Worm (Caenorhabditis elegans) whole organism, L4 larva: ENCODE data around the gene ncr-1.
A peak's percentile ranks its signal among the peaks of the same experiment; 100 is the strongest.

Experiments
- F10B5.3 ChIP-seq: sonication (generic microtip); optimal IDR thresholded peaks from 2 replicates; lab custom pipeline; 2016; ENCODE audit warnings: mild to moderate bottlenecking, missing genetic modification characterization, missing compliant biosample characterization
- F26F4.8 ChIP-seq: fragments of 200-800 bp; sonication (Bioruptor generic); conservative IDR thresholded peaks from 2 replicates; pipeline ENCODE4 v1.3.6; 2022; ENCODE audit warnings: missing genetic modification characterization, missing compliant biosample characterization
- F49E8.2 ChIP-seq: sonication (generic microtip); optimal IDR thresholded peaks from 2 replicates; lab custom pipeline; 2016; ENCODE audit warnings: missing compliant biosample characterization, mild to moderate bottlenecking, missing genetic modification characterization, borderline replicate concordance
- R02D3.7 ChIP-seq: fragments of 150-350 bp; sonication (generic microtip); optimal IDR thresholded peaks from 3 replicates; lab custom pipeline; 2014; ENCODE audit warnings: missing biosample characterization, missing genetic modification characterization
- T20F7.1 ChIP-seq: fragments of 200-800 bp; sonication (Bioruptor generic); optimal IDR thresholded peaks from 2 replicates; lab custom pipeline; 2018; ENCODE audit warnings: mild to moderate bottlenecking, missing genetic modification characterization, missing compliant biosample characterization
- Y5F2A.4 ChIP-seq: fragments of 200-800 bp; sonication (Bioruptor generic); optimal IDR thresholded peaks from 2 replicates; lab custom pipeline; 2018; ENCODE audit warnings: mild to moderate bottlenecking, missing genetic modification characterization, missing compliant biosample characterization
- ZK546.5 ChIP-seq, 2 experiments: sonication (generic microtip); optimal IDR thresholded peaks; 2 replicates each; lab custom pipeline; 2017; ENCODE audit warnings: missing biosample characterization in 2 of 2, missing genetic modification characterization in 2 of 2
- aha-1 ChIP-seq: fragments of 150-350 bp; peaks from one replicate; lab custom pipeline; 2014; ENCODE audit warnings: missing biosample characterization, missing genetic modification characterization
- arid-1 ChIP-seq: fragments of 200-800 bp; sonication (Bioruptor generic); conservative IDR thresholded peaks from 2 replicates; pipeline ENCODE4 v1.3.6; 2022; ENCODE audit warnings: missing genetic modification reagents, missing genetic modification characterization, missing compliant biosample characterization
- attf-4 ChIP-seq: sonication (generic microtip); optimal IDR thresholded peaks from 3 replicates; lab custom pipeline; 2017; ENCODE audit warnings: missing biosample characterization, missing genetic modification characterization
- ceh-28 ChIP-seq: fragments of 150-350 bp; optimal IDR thresholded peaks from 2 replicates; lab custom pipeline; 2014; ENCODE audit warnings: missing biosample characterization, missing genetic modification reagents, missing genetic modification characterization
- ceh-44 ChIP-seq: fragments of 200-800 bp; sonication (Bioruptor generic); IDR thresholded peaks from 2 replicates; pipeline ENCODE4 v1.3.6; 2022; ENCODE audit warnings: missing genetic modification reagents, missing genetic modification characterization, missing compliant biosample characterization
- ceh-62 ChIP-seq: sonication (generic microtip); optimal IDR thresholded peaks from 2 replicates; lab custom pipeline; 2017; ENCODE audit warnings: missing biosample characterization, missing genetic modification characterization
- daf-8 ChIP-seq: fragments of 200-800 bp; sonication (Bioruptor generic); IDR thresholded peaks from 2 replicates; pipeline ENCODE4 v1.3.6; 2022; ENCODE audit warnings: missing genetic modification characterization, missing compliant biosample characterization
- fkh-10 ChIP-seq: fragments of 150-350 bp; optimal IDR thresholded peaks from 2 replicates; lab custom pipeline; 2014; ENCODE audit warnings: missing biosample characterization, missing genetic modification reagents, missing genetic modification characterization
- fos-1 ChIP-seq: fragments of 150-350 bp; optimal IDR thresholded peaks from 2 replicates; lab custom pipeline; 2014; ENCODE audit warnings: missing biosample characterization, missing genetic modification characterization
- hif-1 ChIP-seq, 2 experiments: sonication (generic microtip); optimal IDR thresholded peaks; 2 replicates each; lab custom pipeline; 2016 to 2017; ENCODE audit warnings: missing compliant biosample characterization in 2 of 2, missing genetic modification characterization in 2 of 2, missing genetic modification reagents in 2 of 2, missing genotype in 2 of 2, mild to moderate bottlenecking in 1 of 2
- hlh-11 ChIP-seq: fragments of 200-800 bp; sonication (Bioruptor generic); optimal IDR thresholded peaks from 2 replicates; lab custom pipeline; 2018; ENCODE audit warnings: mild to moderate bottlenecking, missing genetic modification characterization, missing compliant biosample characterization
- hmg-1.1 ChIP-seq: fragments of 200-800 bp; sonication (Bioruptor generic); IDR thresholded peaks from 2 replicates; pipeline ENCODE4 v1.3.6; 2022; ENCODE audit warnings: missing genetic modification reagents, missing genetic modification characterization, missing compliant biosample characterization
- lim-7 ChIP-seq: fragments of 200-800 bp; sonication (Bioruptor generic); IDR thresholded peaks from 2 replicates; pipeline ENCODE4 v1.3.6; 2022; ENCODE audit warnings: missing genetic modification characterization, missing compliant biosample characterization
- lin-1 ChIP-seq: fragments of 200-800 bp; sonication (Bioruptor generic); IDR thresholded peaks from 2 replicates; pipeline ENCODE4 v1.3.6; 2022; ENCODE audit warnings: missing genetic modification reagents, missing genetic modification characterization, missing compliant biosample characterization
- lin-15B ChIP-seq: fragments of 150-350 bp; sonication (generic microtip); optimal IDR thresholded peaks from 3 replicates; lab custom pipeline; 2014; ENCODE audit warnings: missing biosample characterization, missing genetic modification characterization
- lin-29 ChIP-seq: fragments of 200-800 bp; sonication (Bioruptor generic); IDR thresholded peaks from 2 replicates; pipeline ENCODE4 v1.3.6; 2022; ENCODE audit warnings: missing genetic modification reagents, missing genetic modification characterization, missing compliant biosample characterization
- lir-3 ChIP-seq: sonication (generic microtip); optimal IDR thresholded peaks from 2 replicates; lab custom pipeline; 2016; ENCODE audit warnings: mild to moderate bottlenecking, missing genetic modification characterization, missing compliant biosample characterization
- lsy-2 ChIP-seq, 2 experiments: fragments of 150-350 bp in 1 of 2; sonication (generic microtip) in 1 of 2; optimal IDR thresholded peaks; 2 replicates each; lab custom pipeline; 2014 to 2017; ENCODE audit warnings: missing biosample characterization in 2 of 2, missing genetic modification characterization in 2 of 2
- madf-5 ChIP-seq, 2 experiments: fragments of 200-800 bp; sonication (Bioruptor generic); IDR thresholded peaks; 2 replicates each; pipeline ENCODE4 v1.3.6; 2022; ENCODE audit warnings: missing compliant biosample characterization in 2 of 2, missing genetic modification characterization in 2 of 2
- madf-9 ChIP-seq: fragments of 200-800 bp; sonication (Bioruptor generic); conservative IDR thresholded peaks from 2 replicates; pipeline ENCODE4 v1.3.6; 2022; ENCODE audit warnings: missing genetic modification reagents, missing genetic modification characterization, missing compliant biosample characterization
- mep-1 ChIP-seq: fragments of 150-350 bp; sonication (generic microtip); optimal IDR thresholded peaks from 3 replicates; lab custom pipeline; 2014; ENCODE audit warnings: missing biosample characterization, missing genetic modification characterization
- mxl-2 ChIP-seq: fragments of 200-800 bp; sonication (Bioruptor generic); conservative IDR thresholded peaks from 2 replicates; pipeline ENCODE4 v1.3.6; 2022; ENCODE audit warnings: missing genetic modification reagents, missing genetic modification characterization, missing compliant biosample characterization
- mxl-3 ChIP-seq: fragments of 200-800 bp; sonication (Bioruptor generic); optimal IDR thresholded peaks from 2 replicates; lab custom pipeline; 2018; ENCODE audit warnings: mild to moderate bottlenecking, missing genetic modification characterization, missing compliant biosample characterization
- nhr-10 ChIP-seq: fragments of 150-350 bp; optimal IDR thresholded peaks from 2 replicates; lab custom pipeline; 2014; ENCODE audit warnings: missing biosample characterization, missing genetic modification characterization
- nhr-102 ChIP-seq: sonication (generic microtip); optimal IDR thresholded peaks from 2 replicates; lab custom pipeline; 2016; ENCODE audit warnings: mild to moderate bottlenecking, missing genetic modification characterization, moderate library complexity, missing compliant biosample characterization
- nhr-111 ChIP-seq: fragments of 200-800 bp; sonication (Bioruptor generic); optimal IDR thresholded peaks from 2 replicates; lab custom pipeline; 2018; ENCODE audit warnings: mild to moderate bottlenecking, missing genetic modification characterization, missing compliant biosample characterization
- nhr-237 ChIP-seq: sonication (generic microtip); optimal IDR thresholded peaks from 2 replicates; lab custom pipeline; 2017; ENCODE audit warnings: missing biosample characterization, missing genetic modification characterization
- nhr-25 ChIP-seq: sonication (generic microtip); optimal IDR thresholded peaks from 2 replicates; lab custom pipeline; 2017; ENCODE audit warnings: missing genetic modification characterization, mild to moderate bottlenecking, missing compliant biosample characterization, antibody characterized with exemption, moderate library complexity, borderline replicate concordance; ENCODE audit not compliant: insufficient read depth
- nhr-42 ChIP-seq: fragments of 200-800 bp; sonication (Bioruptor generic); IDR thresholded peaks from 2 replicates; pipeline ENCODE4 v1.3.6; 2022; ENCODE audit warnings: missing genetic modification characterization, missing compliant biosample characterization
- nhr-77 ChIP-seq: fragments of 150-350 bp; optimal IDR thresholded peaks from 2 replicates; lab custom pipeline; 2014; ENCODE audit warnings: missing biosample characterization, missing genetic modification characterization
- pha-4 ChIP-seq, 2 experiments: fragments of 150-350 bp in 1 of 2; fragments of 200-800 bp in 1 of 2; sonication (Bioruptor generic) in 1 of 2; IDR thresholded peaks in 1 of 2; optimal IDR thresholded peaks in 1 of 2; 2 replicates each; pipeline versions ENCODE4 v1.3.6 to Lab custom; 2014 to 2022; ENCODE audit warnings: missing genetic modification characterization in 2 of 2, missing genetic modification reagents in 2 of 2, missing biosample characterization in 1 of 2, missing compliant biosample characterization in 1 of 2
- php-3 ChIP-seq: fragments of 200-800 bp; sonication (Bioruptor generic); IDR thresholded peaks from 2 replicates; pipeline ENCODE4 v1.3.6; 2022; ENCODE audit warnings: missing genetic modification reagents, missing genetic modification characterization, missing compliant biosample characterization
- pqm-1 ChIP-seq: sonication (generic microtip); optimal IDR thresholded peaks from 2 replicates; lab custom pipeline; 2017; ENCODE audit warnings: missing biosample characterization, missing genetic modification characterization
- saeg-2 ChIP-seq: fragments of 200-800 bp; sonication (Bioruptor generic); IDR thresholded peaks from 2 replicates; pipeline ENCODE4 v1.3.6; 2022; ENCODE audit warnings: missing genetic modification reagents, missing genetic modification characterization, missing compliant biosample characterization
- sdz-12 ChIP-seq: fragments of 200-800 bp; sonication (Bioruptor generic); optimal IDR thresholded peaks from 2 replicates; lab custom pipeline; 2018; ENCODE audit warnings: mild to moderate bottlenecking, missing genetic modification characterization, missing compliant biosample characterization
- skn-1 ChIP-seq: fragments of 150-350 bp; optimal IDR thresholded peaks from 2 replicates; lab custom pipeline; 2014; ENCODE audit warnings: missing biosample characterization, missing genetic modification characterization
- snpc-4 ChIP-seq: fragments of 150-350 bp; optimal IDR thresholded peaks from 2 replicates; lab custom pipeline; 2014; ENCODE audit warnings: missing biosample characterization, missing genetic modification characterization
- tag-97 ChIP-seq: fragments of 200-800 bp; sonication (Bioruptor generic); IDR thresholded peaks from 2 replicates; pipeline ENCODE4 v1.3.6; 2022; ENCODE audit warnings: missing genetic modification characterization, missing compliant biosample characterization
- tra-1 ChIP-seq: fragments of 200-800 bp; sonication (Bioruptor generic); IDR thresholded peaks from 2 replicates; pipeline ENCODE4 v1.3.6; 2022; ENCODE audit warnings: missing genetic modification reagents, missing genetic modification characterization, missing compliant biosample characterization
- unc-39 ChIP-seq: sonication (generic microtip); optimal IDR thresholded peaks from 2 replicates; lab custom pipeline; 2017; ENCODE audit warnings: missing biosample characterization, missing genetic modification characterization
- vab-7 ChIP-seq: fragments of 200-800 bp; sonication (Bioruptor generic); IDR thresholded peaks from 2 replicates; pipeline ENCODE4 v1.3.6; 2022; ENCODE audit warnings: missing genetic modification reagents, missing genetic modification characterization, missing compliant biosample characterization
- zfp-2 ChIP-seq: sonication (generic microtip); optimal IDR thresholded peaks from 2 replicates; lab custom pipeline; 2016; ENCODE audit warnings: mild to moderate bottlenecking, missing genetic modification characterization, missing compliant biosample characterization
- zfp-3 ChIP-seq: fragments of 200-800 bp; sonication (Bioruptor generic); conservative IDR thresholded peaks from 2 replicates; pipeline ENCODE4 v1.3.6; 2022; ENCODE audit warnings: missing genetic modification reagents, missing genetic modification characterization, missing compliant biosample characterization
- zip-2 ChIP-seq: fragments of 150-350 bp; optimal IDR thresholded peaks from 2 replicates; lab custom pipeline; 2014; ENCODE audit warnings: missing biosample characterization, missing genetic modification characterization

ncr-1 gene

ce11 chrX:4504108-4504668 lies 15.5 kb upstream of the ncr-1 start, which contains the start of gene dgk-2:
Gene dgk-2, minus strand, starts transcription at chrX:4504388.
- TF ChIP-seq attf-4 (tag; lab: Kevin White, UChicago) (no peak), nhr-42 (GFP tag; lab: Robert Waterston, UW) (no peak), F10B5.3 (tag; lab: Kevin White, UChicago) (no peak), lin-1 (GFP tag; lab: Robert Waterston, UW) (no peak), snpc-4 (tag; lab: Kevin White, UChicago) (no peak), zip-2 (tag; lab: Kevin White, UChicago) (no peak), mxl-3 (GFP tag; lab: Kevin White, UChicago) (peak; percentile 88), nhr-102 (tag; lab: Kevin White, UChicago) (no peak), vab-7 (GFP tag; lab: Robert Waterston, UW) (no peak), aha-1 (no peak), hmg-1.1 (GFP tag; lab: Robert Waterston, UW) (no peak; the same call in 1 of the 2 replicates), hif-1 (tag; optimal IDR thresholded peaks at IDR 0.05; lab: Kevin White, UChicago) (peak in 1 of 2 experiments; percentile 3), nhr-111 (GFP tag; lab: Kevin White, UChicago) (no peak), lin-15B (no peak), tra-1 (GFP tag; lab: Robert Waterston, UW) (no peak), F26F4.8 (GFP tag; lab: Robert Waterston, UW) (no peak), lir-3 (no peak), madf-9 (GFP tag; lab: Robert Waterston, UW) (no peak), ceh-28 (tag; lab: Kevin White, UChicago) (no peak), arid-1 (GFP tag; lab: Robert Waterston, UW) (no peak), ZK546.5 (tag; optimal IDR thresholded peaks at IDR 0.05; lab: Kevin White, UChicago) (no peak), zfp-3 (GFP tag; lab: Robert Waterston, UW) (no peak), nhr-25 (no peak), Y5F2A.4 (GFP tag; lab: Kevin White, UChicago) (no peak), sdz-12 (GFP tag; lab: Kevin White, UChicago) (no peak), daf-8 (no peak), madf-5 (GFP tag; IDR thresholded peaks at IDR 0.05; lab: Robert Waterston, UW) (no peak), nhr-77 (tag; lab: Kevin White, UChicago) (no peak), ceh-44 (no peak), nhr-237 (tag; lab: Kevin White, UChicago) (no peak), lin-29 (GFP tag; lab: Robert Waterston, UW) (no peak), R02D3.7 (tag; lab: Kevin White, UChicago) (no peak), pqm-1 (tag; lab: Kevin White, UChicago) (no peak), fos-1 (no peak), T20F7.1 (no peak), lim-7 (GFP tag; lab: Robert Waterston, UW) (no peak), tag-97 (GFP tag; lab: Robert Waterston, UW) (no peak), mxl-2 (GFP tag; lab: Robert Waterston, UW) (no peak), nhr-10 (no peak), ceh-62 (tag; lab: Kevin White, UChicago) (no peak), F49E8.2 (tag; lab: Kevin White, UChicago) (no peak), pha-4 (GFP tag; IDR thresholded peaks at IDR 0.05; lab: Robert Waterston, UW) (no peak), pha-4 (tag; optimal IDR thresholded peaks at IDR 0.05; lab: Kevin White, UChicago) (no peak), skn-1 (tag; lab: Kevin White, UChicago) (no peak), zfp-2 (tag; lab: Kevin White, UChicago) (no peak), php-3 (GFP tag; lab: Robert Waterston, UW) (no peak), saeg-2 (GFP tag; lab: Robert Waterston, UW) (no peak), hlh-11 (tag; lab: Kevin White, UChicago) (peak; percentile 52), mep-1 (peak; percentile 15), fkh-10 (GFP tag; lab: Kevin White, UChicago) (no peak), unc-39 (no peak), lsy-2 (tag; optimal IDR thresholded peaks at IDR 0.05; lab: Kevin White, UChicago) (no peak)
